Fruit fly (Drosophila melanogaster): ENCODE results near the gene CG4572.

CG4572 gene

dm6 chr3R:19858944-19859343 is 5.2 kb downstream of the CG4572 start (continued):
- no peak for TF ChIP-seq tup (GFP tag; optimal IDR thresholded peaks at IDR 0.05)
- no peak for TF ChIP-seq gem (tag; optimal IDR thresholded peaks at IDR 0.05)
- TF ChIP-seq CG14710 (tag; optimal IDR thresholded peaks at IDR 0.05) = no peak
- TF ChIP-seq mam (GFP tag; optimal IDR thresholded peaks at IDR 0.05) = no peak

DNA sequence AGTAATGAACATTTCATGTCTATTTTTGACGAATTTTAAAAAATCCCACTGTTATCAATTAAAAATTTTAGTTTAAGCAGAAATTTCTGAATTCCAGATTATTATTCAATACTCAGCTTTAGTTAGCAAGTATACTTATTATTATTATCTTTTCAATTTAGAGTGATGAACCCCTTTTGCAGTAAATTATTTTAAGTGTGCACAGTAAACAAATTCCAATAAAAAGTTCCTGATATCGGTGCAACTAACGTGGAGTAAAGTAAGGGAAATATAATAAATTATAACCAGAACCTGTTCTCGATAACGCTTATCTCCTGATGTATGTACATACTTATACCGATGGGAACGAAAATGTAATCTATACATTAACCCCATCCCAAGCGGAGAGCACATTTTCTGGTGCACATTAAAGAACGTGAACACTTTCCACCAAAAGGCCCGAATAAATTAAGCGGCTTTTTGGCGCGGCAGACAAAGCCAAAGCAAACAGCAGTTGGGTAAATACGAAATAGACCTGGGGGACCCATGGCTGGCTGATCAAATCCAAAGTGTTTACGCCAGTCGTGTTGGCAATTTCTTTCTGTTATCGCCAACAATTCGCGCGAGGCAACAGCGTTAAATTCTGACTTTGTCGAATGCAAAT is 6.1 kb downstream of the CG4572 start:
- TF ChIP-seq D19A (tag; optimal IDR thresholded peaks at IDR 0.05) (peak; percentile 0), Sry-δ (GFP tag; optimal IDR thresholded peaks at IDR 0.05) (no peak), usp (GFP tag; optimal IDR thresholded peaks at IDR 0.05) (no peak), CG33557 (GFP tag; optimal IDR thresholded peaks at IDR 0.05) (no peak), CG8089 (GFP tag; optimal IDR thresholded peaks at IDR 0.05) (no peak), CG32532 (GFP tag; IDR thresholded peaks at IDR 0.05) (peak; percentile 50; the same call in 1 of the 2 replicates), CG42726 (GFP tag; IDR thresholded peaks at IDR 0.05; ENCODE audit: partially characterized antibody) (no peak), Trl (optimal IDR thresholded peaks at IDR 0.05) (no peak), Trl (GFP tag; optimal IDR thresholded peaks at IDR 0.05) (peak; percentile 38), CG3407 (GFP tag; optimal IDR thresholded peaks at IDR 0.05) (peak; percentile 29), sqz (GFP tag; optimal IDR thresholded peaks at IDR 0.05) (no peak), fu2 (GFP tag; optimal IDR thresholded peaks at IDR 0.05) (no peak), pb (GFP tag; optimal IDR thresholded peaks at IDR 0.05) (no peak), CG17802 (tag; optimal IDR thresholded peaks at IDR 0.05) (no peak), corto (GFP tag; optimal IDR thresholded peaks at IDR 0.05) (peak; percentile 19), CG2129 (GFP tag; IDR thresholded peaks at IDR 0.05; ENCODE audit: partially characterized antibody) (no peak), CG12299 (tag; optimal IDR thresholded peaks at IDR 0.05) (no peak), Elba2 (GFP tag; optimal IDR thresholded peaks at IDR 0.05) (no peak), H2.0 (GFP tag; IDR thresholded peaks at IDR 0.05) (no peak), Scr (GFP tag; IDR thresholded peaks at IDR 0.05; ENCODE audit: partially characterized antibody) (no peak), CG15696 (tag; optimal IDR thresholded peaks at IDR 0.05) (no peak), psq (GFP tag; optimal IDR thresholded peaks at IDR 0.05) (no peak), Fer2 (tag; optimal IDR thresholded peaks at IDR 0.05) (no peak), Sry-β (GFP tag; optimal IDR thresholded peaks at IDR 0.05) (no peak), CG4730 (GFP tag; IDR thresholded peaks at IDR 0.05) (no peak), CG16813 (GFP tag; IDR thresholded peaks at IDR 0.05; ENCODE audit: partially characterized antibody) (no peak), eyg (GFP tag; optimal IDR thresholded peaks at IDR 0.05) (peak; percentile 21), kni (GFP tag; optimal IDR thresholded peaks at IDR 0.05) (no peak), Ravus (GFP tag; IDR thresholded peaks at IDR 0.05) (no peak), chinmo (GFP tag; IDR thresholded peaks at IDR 0.05; ENCODE audit: partially characterized antibody) (0 out of 4 replicates have a peak, but pooled peaks have one; percentile 51), CG1024 (GFP tag; IDR thresholded peaks at IDR 0.05) (no peak), CG8359 (GFP tag; optimal IDR thresholded peaks at IDR 0.05; ENCODE audit: borderline replicate concordance) (no peak), onecut (GFP tag; IDR thresholded peaks at IDR 0.05) (no peak), jumu (GFP tag; optimal IDR thresholded peaks at IDR 0.05) (no peak), CG32772 (GFP tag; IDR thresholded peaks at IDR 0.05) (no peak), Myb (GFP tag; optimal IDR thresholded peaks at IDR 0.05) (no peak), NK7.1 (GFP tag; optimal IDR thresholded peaks at IDR 0.05) (no peak), CG15269 (tag; optimal IDR thresholded peaks at IDR 0.05) (no peak), gem (tag; optimal IDR thresholded peaks at IDR 0.05) (no peak), CG3281 (GFP tag; optimal IDR thresholded peaks at IDR 0.05) (peak; percentile 68), stc (GFP tag; IDR thresholded peaks at IDR 0.05) (no peak), CG34376 (GFP tag; optimal IDR thresholded peaks at IDR 0.05) (no peak), mam (GFP tag; optimal IDR thresholded peaks at IDR 0.05) (peak; percentile 29), CG31365 (tag; optimal IDR thresholded peaks at IDR 0.05) (no peak), Abd-B (GFP tag; optimal IDR thresholded peaks at IDR 0.05) (no peak), twi (tag; optimal IDR thresholded peaks at IDR 0.05) (no peak)
